Worm (Caenorhabditis elegans): Measurements from ENCODE around the gene ins-21.

The ins-21 gene

DNA sequence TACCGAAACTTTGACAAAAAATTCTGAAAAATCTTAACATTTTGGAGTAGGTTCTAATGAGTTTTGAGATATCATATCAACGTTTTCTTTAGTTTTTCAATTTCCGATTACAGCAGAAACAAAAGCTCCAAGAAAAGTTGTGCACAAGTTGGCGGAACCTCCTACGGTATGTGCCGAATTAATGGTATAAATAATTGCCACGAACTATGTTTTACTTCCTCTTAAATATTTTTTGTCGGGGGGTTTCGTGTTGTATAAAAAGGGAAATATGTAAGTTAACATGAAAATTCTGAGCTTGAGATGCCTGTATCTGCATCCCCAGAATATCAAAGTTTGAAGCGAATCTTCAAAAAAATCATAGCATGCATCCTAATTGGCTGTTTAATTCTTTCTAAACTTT, 10.3 kb downstream of the ins-21 start, which contains the start of gene M04D8.8:
Gene M04D8.8 (plus strand): TSS at position 301 of the 400 bp plus-strand sequence.
- TF ChIP-seq irx-1 (tag; optimal IDR thresholded peaks at IDR 0.05) = no peak
- TF ChIP-seq C04F5.9 (tag; optimal IDR thresholded peaks at IDR 0.05) = no peak
- TF ChIP-seq unc-86 (tag; optimal IDR thresholded peaks at IDR 0.05) = no peak
- TF ChIP-seq pax-3 (tag; optimal IDR thresholded peaks at IDR 0.05) = no peak
- no peak for TF ChIP-seq rnt-1 (tag; optimal IDR thresholded peaks at IDR 0.05)
- TF ChIP-seq fkh-8 (tag; optimal IDR thresholded peaks at IDR 0.05) = no peak
- TF ChIP-seq nhr-85 (tag) = no peak
- no peak for TF ChIP-seq grh-1 (GFP tag; IDR thresholded peaks at IDR 0.05)
- no peak for TF ChIP-seq nhr-90 (tag; optimal IDR thresholded peaks at IDR 0.05; ENCODE audit: poor library complexity)
- TF ChIP-seq vab-15 (tag; optimal IDR thresholded peaks at IDR 0.05) = no peak
- TF ChIP-seq pag-3 (tag; optimal IDR thresholded peaks at IDR 0.05; ENCODE audit: borderline replicate concordance, insufficient read depth) = no peak
- no peak for TF ChIP-seq xbp-1 (tag; optimal IDR thresholded peaks at IDR 0.05)

DNA sequence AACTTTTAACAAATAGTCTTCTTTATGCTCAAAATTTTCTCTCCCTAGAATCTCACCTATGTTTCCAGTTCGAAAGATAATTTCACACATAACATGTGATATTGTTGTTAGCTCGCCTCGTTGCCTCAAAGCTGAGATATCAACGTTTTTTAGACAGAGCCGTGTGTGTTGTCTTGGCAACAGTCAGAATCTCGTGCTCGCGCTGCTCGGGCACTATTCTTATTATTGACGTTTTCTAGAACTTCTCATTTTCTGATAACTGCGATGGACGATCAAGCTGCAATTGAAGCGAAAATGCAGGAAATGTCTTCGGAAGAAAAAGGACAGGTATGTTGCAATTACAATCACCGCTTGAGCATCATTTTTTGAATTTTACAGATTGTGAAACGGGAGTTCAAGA, 12.2 kb downstream of the ins-21 start, which contains the start of gene xbx-3:
Gene xbx-3 (plus strand): TSS at position 163 of the 400 bp plus-strand sequence.
- TF ChIP-seq sox-4 (tag; optimal IDR thresholded peaks at IDR 0.05) = peak; percentile 84
- TF ChIP-seq lin-14 (GFP tag; optimal IDR thresholded peaks at IDR 0.05) = no peak
- TF ChIP-seq snpc-4 (tag; optimal IDR thresholded peaks at IDR 0.05) = no peak
- peak; percentile 34 for TF ChIP-seq ztf-4 (tag; optimal IDR thresholded peaks at IDR 0.05)
- no peak for TF ChIP-seq efl-3 (GFP tag; optimal IDR thresholded peaks at IDR 0.05)
- no peak for TF ChIP-seq sup-37 (GFP tag; optimal IDR thresholded peaks at IDR 0.05)
- TF ChIP-seq C34B4.2 (tag; optimal IDR thresholded peaks at IDR 0.05) = no peak
- peak; percentile 20 for TF ChIP-seq mep-1 (tag; optimal IDR thresholded peaks at IDR 0.05)
- peak; percentile 79 for TF ChIP-seq nhr-47 (tag; optimal IDR thresholded peaks at IDR 0.05)
- TF ChIP-seq fkh-8 (tag; optimal IDR thresholded peaks at IDR 0.05) = peak; percentile 98
- TF ChIP-seq pax-3 (tag; optimal IDR thresholded peaks at IDR 0.05) = peak; percentile 29
- TF ChIP-seq fkh-10 (GFP tag; optimal IDR thresholded peaks at IDR 0.05) = peak; percentile 17
- peak; percentile 27 for TF ChIP-seq xbp-1 (tag; optimal IDR thresholded peaks at IDR 0.05)
- TF ChIP-seq dsc-1 (tag; optimal IDR thresholded peaks at IDR 0.05) = peak; percentile 29
- TF ChIP-seq nhr-11 (tag; optimal IDR thresholded peaks at IDR 0.05) = peak; percentile 66
- TF ChIP-seq swsn-7 (tag; optimal IDR thresholded peaks at IDR 0.05) = peak; percentile 44
- TF ChIP-seq nhr-71 (tag; optimal IDR thresholded peaks at IDR 0.05) = peak; percentile 84
- no peak for TF ChIP-seq elt-2 (tag; optimal IDR thresholded peaks at IDR 0.05)
- TF ChIP-seq nhr-20 (tag; optimal IDR thresholded peaks at IDR 0.05) = peak; percentile 13

DNA sequence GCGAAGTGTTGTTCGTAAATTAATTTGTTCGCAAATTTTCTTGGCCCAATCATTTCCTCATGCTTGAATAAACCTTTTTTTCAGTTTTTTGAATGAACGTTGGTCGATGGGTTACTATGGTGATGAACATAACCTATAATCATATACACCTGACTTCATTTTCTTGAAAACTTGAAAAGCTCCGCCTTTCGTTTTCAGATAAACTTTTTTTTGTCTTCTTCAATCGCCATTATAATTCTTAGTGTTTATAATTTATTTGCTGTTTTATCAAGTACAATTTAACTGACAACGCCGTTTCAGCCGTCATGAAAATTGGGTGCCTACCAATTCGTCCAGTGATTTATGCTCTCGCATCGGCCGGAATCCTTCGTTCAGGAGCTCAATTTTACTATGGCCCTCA, 13.6 kb downstream of the ins-21 start, which contains the start of gene M04D8.7:
Gene M04D8.7 (plus strand): TSS at position 301 of the 400 bp plus-strand sequence.
- peak; percentile 41 for TF ChIP-seq fkh-8 (tag; optimal IDR thresholded peaks at IDR 0.05)
- TF ChIP-seq snpc-4 (tag; optimal IDR thresholded peaks at IDR 0.05) = no peak
- peak; percentile 12 for TF ChIP-seq nhr-71 (tag; optimal IDR thresholded peaks at IDR 0.05)

DNA sequence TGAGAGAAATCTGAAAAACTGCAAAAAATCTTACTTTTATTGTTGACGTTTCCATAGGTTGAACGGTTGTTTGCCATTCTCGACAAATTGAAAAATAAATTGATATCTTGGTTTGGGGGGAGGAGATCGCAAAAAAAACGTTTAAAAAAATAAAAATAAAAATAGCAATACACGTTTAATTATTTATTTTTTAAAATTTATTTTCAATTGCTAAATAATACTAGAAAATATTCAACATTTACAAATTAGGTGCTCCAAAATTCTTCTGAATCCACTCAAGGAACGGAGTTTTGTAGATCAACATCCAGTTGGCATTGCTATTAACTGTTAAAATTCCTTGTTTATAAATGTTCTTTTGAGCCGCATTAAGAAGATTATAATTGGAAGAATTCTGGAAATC, 16.5 kb downstream of the ins-21 start, which contains the start of gene T16G12.7:
Gene T16G12.7 (minus strand): TSS at position 101 of the 400 bp plus-strand sequence.
- no peak for TF ChIP-seq nhr-47 (tag; optimal IDR thresholded peaks at IDR 0.05)
- TF ChIP-seq nhr-12 (tag; optimal IDR thresholded peaks at IDR 0.05) = no peak
- TF ChIP-seq C16A3.4 (tag; optimal IDR thresholded peaks at IDR 0.05) = no peak
- TF ChIP-seq ceh-82 (tag; optimal IDR thresholded peaks at IDR 0.05) = no peak
- no peak for TF ChIP-seq hpl-2 (GFP tag; optimal IDR thresholded peaks at IDR 0.05)
- no peak for TF ChIP-seq nhr-71 (tag; optimal IDR thresholded peaks at IDR 0.05)
- TF ChIP-seq aha-1 (tag; optimal IDR thresholded peaks at IDR 0.05) = no peak
- TF ChIP-seq C34B4.2 (tag; optimal IDR thresholded peaks at IDR 0.05) = no peak
- no peak for TF ChIP-seq mep-1 (tag; optimal IDR thresholded peaks at IDR 0.05)
- no peak for TF ChIP-seq nhr-20 (tag; optimal IDR thresholded peaks at IDR 0.05)

DNA sequence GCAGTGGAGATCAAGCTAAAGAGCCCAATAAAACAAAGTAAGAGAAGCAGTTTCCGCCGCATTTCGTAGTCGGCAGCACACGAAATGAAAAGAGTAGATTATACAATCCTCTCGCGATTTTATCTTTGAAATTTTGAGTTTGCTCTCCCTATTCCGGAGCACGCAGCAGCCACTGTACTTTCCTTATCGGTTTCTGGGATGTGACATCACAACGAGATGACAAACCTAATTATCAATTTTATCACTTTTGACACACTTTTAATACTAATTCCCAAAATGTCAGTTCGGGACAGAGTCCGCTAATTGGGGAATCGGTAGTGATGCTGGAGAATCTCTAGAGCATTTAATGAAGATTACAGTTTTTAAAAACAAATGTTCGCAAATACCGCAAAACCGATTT, 26.1 kb downstream of the ins-21 start, which contains the start of gene T16G12.1:
Gene T16G12.1 (minus strand): TSS at position 176 of the 400 bp plus-strand sequence.
- no peak for TF ChIP-seq unc-30 (tag; optimal IDR thresholded peaks at IDR 0.05)
- peak; percentile 61 for TF ChIP-seq elt-2 (tag; optimal IDR thresholded peaks at IDR 0.05)
